Worm (Caenorhabditis elegans) whole organism, L1 larva: ENCODE measurements around the gene F54B11.10.

Source experiments
- C16A3.4 ChIP-seq: fragments of 150-350 bp; optimal IDR thresholded peaks from 2 replicates; lab custom pipeline; 2014; ENCODE audit warnings: missing biosample characterization, missing genetic modification characterization
- C34B4.2 ChIP-seq: sonication (generic microtip); optimal IDR thresholded peaks from 2 replicates; lab custom pipeline; 2017; ENCODE audit warnings: mild to moderate bottlenecking, missing genetic modification characterization, missing compliant biosample characterization
- aly-2 ChIP-seq: fragments of 150-350 bp; optimal IDR thresholded peaks from 2 replicates; lab custom pipeline; 2014; ENCODE audit warnings: missing biosample characterization, missing genetic modification characterization
- ama-1 ChIP-seq: fragments of 150-350 bp; optimal IDR thresholded peaks from 2 replicates; lab custom pipeline; 2014
- blmp-1 ChIP-seq: fragments of 150-350 bp; optimal IDR thresholded peaks from 2 replicates; lab custom pipeline; 2014; ENCODE audit warnings: missing biosample characterization, missing genetic modification characterization
- ceh-8 ChIP-seq: fragments of 200-800 bp; sonication (Bioruptor generic); optimal IDR thresholded peaks from 2 replicates; lab custom pipeline; 2018; ENCODE audit warnings: mild to moderate bottlenecking, missing genetic modification characterization, moderate library complexity, missing compliant biosample characterization
- ceh-82 ChIP-seq, 3 experiments: fragments of 150-350 bp in 1 of 3; sonication (generic microtip) in 2 of 3; optimal IDR thresholded peaks; 2 replicates each; lab custom pipeline; 2014 to 2017; ENCODE audit warnings: missing biosample characterization in 3 of 3, missing genetic modification characterization in 3 of 3
- ceh-88 ChIP-seq: fragments of 200-800 bp; sonication (Bioruptor generic); IDR thresholded peaks from 2 replicates; pipeline ENCODE4 v1.3.6; 2022; ENCODE audit warnings: missing genetic modification characterization, missing compliant biosample characterization
- dpl-1 ChIP-seq, 3 experiments: fragments of 150-350 bp in 2 of 3; sonication (generic microtip) in 1 of 3; optimal IDR thresholded peaks; 2 replicates each; lab custom pipeline; 2014 to 2017; ENCODE audit warnings: missing biosample characterization in 3 of 3, missing genetic modification characterization in 3 of 3, missing genetic modification reagents in 3 of 3
- dsc-1 ChIP-seq: sonication (generic microtip); optimal IDR thresholded peaks from 2 replicates; lab custom pipeline; 2016; ENCODE audit warnings: mild to moderate bottlenecking, missing genetic modification characterization, missing compliant biosample characterization
- efl-1 ChIP-seq, 4 experiments: fragments of 150-350 bp; optimal IDR thresholded peaks in 3 of 4; peaks in 1 of 4; 1 replicate in 1 of 4; 2 replicates in 3 of 4; lab custom pipeline; 2014; ENCODE audit warnings: missing biosample characterization in 2 of 4, missing genetic modification characterization in 2 of 4, missing genetic modification reagents in 2 of 4
- egl-13 ChIP-seq: sonication (generic microtip); optimal IDR thresholded peaks from 2 replicates; lab custom pipeline; 2016; ENCODE audit warnings: missing genotype, missing genetic modification reagents, missing genetic modification characterization, missing compliant biosample characterization
- egl-27 ChIP-seq, 2 experiments: fragments of 150-350 bp in 1 of 2; sonication (generic microtip); optimal IDR thresholded peaks; 3 replicates each; lab custom pipeline; 2017 to 2018; ENCODE audit warnings: missing biosample characterization in 2 of 2, missing genetic modification characterization in 2 of 2, missing genetic modification reagents in 2 of 2
- elt-2 ChIP-seq: sonication (generic microtip); optimal IDR thresholded peaks from 2 replicates; lab custom pipeline; 2016; ENCODE audit warnings: missing genetic modification characterization, mild to moderate bottlenecking, inconsistent platforms, missing compliant biosample characterization, missing genetic modification reagents
- elt-3 ChIP-seq, 6 experiments: fragments of 150-350 bp in 1 of 6; sonication (generic microtip); optimal IDR thresholded peaks; 2 replicates each; lab custom pipeline; 2017 to 2018; ENCODE audit warnings: missing biosample characterization in 6 of 6, missing genetic modification characterization in 6 of 6, inconsistent platforms in 1 of 6
- fkh-10 ChIP-seq: sonication (generic microtip); optimal IDR thresholded peaks from 2 replicates; lab custom pipeline; 2017; ENCODE audit warnings: missing biosample characterization, missing genetic modification reagents, missing genetic modification characterization
- fos-1 ChIP-seq: fragments of 150-350 bp; optimal IDR thresholded peaks from 2 replicates; lab custom pipeline; 2014; ENCODE audit warnings: missing biosample characterization, missing genetic modification characterization
- grh-1 ChIP-seq: fragments of 200-800 bp; sonication (Bioruptor generic); IDR thresholded peaks from 2 replicates; pipeline ENCODE4 v1.3.6; 2022; ENCODE audit warnings: missing genetic modification reagents, missing genetic modification characterization, missing compliant biosample characterization
- hpl-2 ChIP-seq: fragments of 150-350 bp; optimal IDR thresholded peaks from 2 replicates; lab custom pipeline; 2014; ENCODE audit warnings: missing biosample characterization, missing genetic modification reagents, missing genetic modification characterization
- lin-14 ChIP-seq: fragments of 200-800 bp; sonication (Bioruptor generic); optimal IDR thresholded peaks from 2 replicates; lab custom pipeline; 2018; ENCODE audit warnings: mild to moderate bottlenecking, missing genetic modification characterization, moderate library complexity, missing compliant biosample characterization
- lin-35 ChIP-seq, 2 experiments: fragments of 150-350 bp; optimal IDR thresholded peaks; 2 replicates each; lab custom pipeline; 2014; ENCODE audit warnings: missing biosample characterization in 2 of 2, missing genetic modification characterization in 2 of 2, missing genetic modification reagents in 2 of 2
- lsy-2 ChIP-seq, 2 experiments: fragments of 150-350 bp; optimal IDR thresholded peaks; 2 replicates each; lab custom pipeline; 2014; ENCODE audit warnings: missing biosample characterization in 2 of 2, missing genetic modification characterization in 2 of 2
- mab-9 ChIP-seq: fragments of 200-800 bp; sonication (Bioruptor generic); IDR thresholded peaks from 2 replicates; pipeline ENCODE4 v1.3.6; 2022; ENCODE audit warnings: missing genetic modification reagents, missing genetic modification characterization, missing compliant biosample characterization
- mdl-1 ChIP-seq, 2 experiments: fragments of 150-350 bp; optimal IDR thresholded peaks; 2 replicates each; lab custom pipeline; 2014 to 2017; ENCODE audit warnings: missing biosample characterization in 2 of 2, missing genetic modification characterization in 2 of 2, inconsistent platforms in 1 of 2
- mep-1 ChIP-seq: fragments of 150-350 bp; optimal IDR thresholded peaks from 2 replicates; lab custom pipeline; 2014; ENCODE audit warnings: missing biosample characterization, missing genetic modification characterization
- nhr-11 ChIP-seq: fragments of 150-350 bp; optimal IDR thresholded peaks from 2 replicates; lab custom pipeline; 2014; ENCODE audit warnings: missing biosample characterization, missing genetic modification characterization
- nhr-19 ChIP-seq: fragments of 200-800 bp; sonication (Bioruptor generic); conservative IDR thresholded peaks from 2 replicates; pipeline ENCODE4 v1.3.6; 2022; ENCODE audit warnings: missing genetic modification characterization, missing compliant biosample characterization
- nhr-20 ChIP-seq: sonication (generic microtip); optimal IDR thresholded peaks from 2 replicates; lab custom pipeline; 2016; ENCODE audit warnings: mild to moderate bottlenecking, missing genetic modification characterization, missing compliant biosample characterization
- nhr-47 ChIP-seq: sonication (generic microtip); optimal IDR thresholded peaks from 2 replicates; lab custom pipeline; 2016; ENCODE audit warnings: mild to moderate bottlenecking, missing genetic modification characterization, moderate library complexity, missing compliant biosample characterization
- nhr-71 ChIP-seq: sonication (generic microtip); optimal IDR thresholded peaks from 2 replicates; lab custom pipeline; 2016; ENCODE audit warnings: mild to moderate bottlenecking, missing genetic modification characterization, moderate library complexity, missing compliant biosample characterization
- nhr-77 ChIP-seq: fragments of 150-350 bp; optimal IDR thresholded peaks from 2 replicates; lab custom pipeline; 2014; ENCODE audit warnings: missing biosample characterization, missing genetic modification characterization
- nhr-84 ChIP-seq: sonication (generic microtip); optimal IDR thresholded peaks from 2 replicates; lab custom pipeline; 2017; ENCODE audit warnings: missing biosample characterization, missing genetic modification characterization
- nhr-85 ChIP-seq: sonication (generic microtip); peaks from one replicate; lab custom pipeline; 2016; ENCODE audit warnings: missing genetic modification characterization, inconsistent platforms, missing compliant biosample characterization
- nhr-90 ChIP-seq: sonication (generic microtip); optimal IDR thresholded peaks from 2 replicates; lab custom pipeline; 2016; ENCODE audit warnings: mild to moderate bottlenecking, missing genetic modification characterization, missing compliant biosample characterization; ENCODE audit not compliant: poor library complexity
- pag-3 ChIP-seq: sonication (generic microtip); optimal IDR thresholded peaks from 2 replicates; lab custom pipeline; 2017; ENCODE audit warnings: missing genetic modification characterization, mild to moderate bottlenecking, missing compliant biosample characterization, antibody characterized with exemption, borderline replicate concordance; ENCODE audit not compliant: insufficient read depth
- pax-3 ChIP-seq: fragments of 200-800 bp; sonication (Bioruptor generic); optimal IDR thresholded peaks from 2 replicates; lab custom pipeline; 2018; ENCODE audit warnings: mild to moderate bottlenecking, missing genetic modification characterization, moderate library complexity, missing compliant biosample characterization
- skn-1 ChIP-seq: fragments of 150-350 bp; optimal IDR thresholded peaks from 2 replicates; lab custom pipeline; 2014; ENCODE audit warnings: missing biosample characterization, missing genetic modification characterization
- sptf-1 ChIP-seq: fragments of 150-350 bp; optimal IDR thresholded peaks from 2 replicates; lab custom pipeline; 2014; ENCODE audit warnings: missing biosample characterization, missing genetic modification characterization
- tlp-1 ChIP-seq: fragments of 150-350 bp; optimal IDR thresholded peaks from 2 replicates; lab custom pipeline; 2014; ENCODE audit warnings: missing biosample characterization, missing genetic modification characterization
- unc-130 ChIP-seq: fragments of 150-350 bp; optimal IDR thresholded peaks from 2 replicates; lab custom pipeline; 2017; ENCODE audit warnings: missing biosample characterization, missing genetic modification characterization, inconsistent platforms
- unc-86 ChIP-seq: sonication (generic microtip); optimal IDR thresholded peaks from 2 replicates; lab custom pipeline; 2016; ENCODE audit warnings: missing genetic modification characterization, missing compliant biosample characterization
- unc-98 ChIP-seq: fragments of 200-800 bp; sonication (Bioruptor generic); IDR thresholded peaks from 2 replicates; pipeline ENCODE4 v1.3.6; 2022; ENCODE audit warnings: missing genetic modification characterization, missing compliant biosample characterization
- vab-15 ChIP-seq: sonication (generic microtip); optimal IDR thresholded peaks from 2 replicates; lab custom pipeline; 2017; ENCODE audit warnings: missing genotype, mild to moderate bottlenecking, missing genetic modification characterization, missing compliant biosample characterization
- xbp-1 ChIP-seq: sonication (generic microtip); optimal IDR thresholded peaks from 2 replicates; lab custom pipeline; 2016; ENCODE audit warnings: missing genetic modification characterization, missing compliant biosample characterization
- ztf-11 ChIP-seq, 2 experiments: sonication (generic microtip); optimal IDR thresholded peaks; 2 replicates each; lab custom pipeline; 2016 to 2017; ENCODE audit warnings: missing genetic modification characterization in 2 of 2, missing biosample characterization in 1 of 2, missing compliant biosample characterization in 1 of 2

Gene F54B11.10

ce11 chrX:13543350-13543749 is 38.6 kb upstream of the F54B11.10 start:
- TF ChIP-seq lin-35 (GFP tag; optimal IDR thresholded peaks at IDR 0.05; lab: Kevin White, UChicago) (peak in 1 of 2 experiments; percentile 8), efl-1 (optimal IDR thresholded peaks at IDR 0.05; lab: Kevin White, UChicago) (no peak), efl-1 (GFP tag; optimal IDR thresholded peaks at IDR 0.05 in 1 of 2; lab: Kevin White, UChicago) (no peak), sptf-1 (no peak), fkh-10 (no peak), lsy-2 (tag; optimal IDR thresholded peaks at IDR 0.05; lab: Kevin White, UChicago) (peak in 1 of 2 experiments; percentile 2), nhr-77 (tag; lab: Kevin White, UChicago) (no peak), mdl-1 (tag; optimal IDR thresholded peaks at IDR 0.05; lab: Kevin White, UChicago) (no peak)

- TF ChIP-seq egl-13 (tag; lab: Kevin White, UChicago) (peak; percentile 32), elt-3 (tag; optimal IDR thresholded peaks at IDR 0.05; lab: Kevin White, UChicago) (peak in 1 of 6 experiments; percentile 60), unc-86 (peak; percentile 33), ama-1 (lab: Kevin White, UChicago) (peak; percentile 68), fkh-10 (no peak), fos-1 (tag; lab: Kevin White, UChicago) (no peak), lsy-2 (tag; optimal IDR thresholded peaks at IDR 0.05; lab: Kevin White, UChicago) (peak in 1 of 2 experiments; percentile 50), nhr-20 (tag; lab: Kevin White, UChicago) (peak; percentile 23), unc-130 (no peak), egl-27 (tag; optimal IDR thresholded peaks at IDR 0.05; lab: Kevin White, UChicago) (no peak), nhr-71 (tag; lab: Kevin White, UChicago) (peak; percentile 12), lin-14 (peak; percentile 39), nhr-85 (tag; lab: Kevin White, UChicago) (peak; percentile 51), nhr-47 (peak; percentile 42), C16A3.4 (tag; lab: Kevin White, UChicago) (peak; percentile 33), nhr-90 (tag; lab: Kevin White, UChicago) (peak; percentile 22), blmp-1 (tag; lab: Kevin White, UChicago) (peak; percentile 26), efl-1 (optimal IDR thresholded peaks at IDR 0.05; lab: Kevin White, UChicago) (no peak), efl-1 (GFP tag; optimal IDR thresholded peaks at IDR 0.05 in 1 of 2; lab: Kevin White, UChicago) (peak in 1 of 2 experiments; percentile 73)
These were observed 37.3 kb upstream of the F54B11.10 start for ce11 chrX:13544544-13545021.

- no peak for TF ChIP-seq aly-2 (tag; lab: Kevin White, UChicago)
- TF ChIP-seq unc-86 = no peak
- no peak for TF ChIP-seq efl-1 (optimal IDR thresholded peaks at IDR 0.05; lab: Kevin White, UChicago)
- TF ChIP-seq efl-1 (GFP tag; optimal IDR thresholded peaks at IDR 0.05 in 1 of 2; lab: Kevin White, UChicago) = peak in 1 of 2 experiments; percentile 56
- TF ChIP-seq mep-1 (tag; lab: Kevin White, UChicago) = no peak
- TF ChIP-seq xbp-1 (tag; lab: Kevin White, UChicago) = no peak
- TF ChIP-seq vab-15 = no peak
- TF ChIP-seq, all 84 proteins: peak for 1
These were observed 31.0 kb upstream of the F54B11.10 start, which contains the start of gene odr-1 for ce11 chrX:13550890-13551289. Gene odr-1, minus strand, starts transcription at chrX:13550990.

ce11 chrX:13555098-13555497 is 26.8 kb upstream of the F54B11.10 start:
- TF ChIP-seq elt-2 (no peak), tlp-1 (tag; lab: Kevin White, UChicago) (no peak), pax-3 (tag; lab: Kevin White, UChicago) (no peak), ceh-8 (GFP tag; lab: Kevin White, UChicago) (no peak), unc-98 (GFP tag; lab: Robert Waterston, UW) (no peak), C34B4.2 (tag; lab: Kevin White, UChicago) (no peak), pag-3 (tag; lab: Kevin White, UChicago) (no peak), unc-130 (no peak), ztf-11 (tag; optimal IDR thresholded peaks at IDR 0.05; lab: Kevin White, UChicago) (no peak), grh-1 (GFP tag; lab: Robert Waterston, UW) (no peak), blmp-1 (tag; lab: Kevin White, UChicago) (no peak), nhr-20 (tag; lab: Kevin White, UChicago) (peak; percentile 78), nhr-11 (tag; lab: Kevin White, UChicago) (no peak), mab-9 (GFP tag; lab: Robert Waterston, UW) (no peak), nhr-19 (GFP tag; lab: Robert Waterston, UW) (peak; percentile 51), dsc-1 (tag; lab: Kevin White, UChicago) (no peak), nhr-84 (tag; lab: Kevin White, UChicago) (no peak), hpl-2 (GFP tag; lab: Kevin White, UChicago) (no peak), fkh-10 (no peak), skn-1 (tag; lab: Kevin White, UChicago) (no peak), ceh-82 (tag; optimal IDR thresholded peaks at IDR 0.05; lab: Kevin White, UChicago) (no peak), C16A3.4 (tag; lab: Kevin White, UChicago) (no peak), ceh-88 (no peak), dpl-1 (GFP tag; optimal IDR thresholded peaks at IDR 0.05; lab: Kevin White, UChicago) (no peak)
